Fruit fly (Drosophila melanogaster) S2 (cell line): ENCODE data around the gene CG31673.
A peak's percentile ranks its signal among the peaks of the same experiment; 100 is the strongest.

ENCODE experiments used
- CG8478 ChIP-seq: fragments of >200 bp; optimal IDR thresholded peaks from 2 replicates; lab custom pipeline; 2018
- CTCF ChIP-seq, 2 experiments: fragments of >200 bp; optimal IDR thresholded peaks; 2 replicates each; lab custom pipeline; 2018

Gene CG31673

dm6 chr2L:20874514-20874913 is 45.1 kb downstream of the CG31673 start:
- TF ChIP-seq CG8478 (lab: Kevin White, UChicago) (no peak), CTCF (optimal IDR thresholded peaks at IDR 0.05; lab: Kevin White, UChicago) (peak in 1 of 2 experiments; percentile 26)

- TF ChIP-seq CG8478 (lab: Kevin White, UChicago) = no peak
- TF ChIP-seq CTCF (optimal IDR thresholded peaks at IDR 0.05; lab: Kevin White, UChicago) = no peak
Observed at dm6 chr2L:20878052-20878451, 48.6 kb downstream of the CG31673 start.

dm6 chr2L:20878463-20878862 is 49.1 kb downstream of the CG31673 start:
- no peak for TF ChIP-seq CG8478 (lab: Kevin White, UChicago)
- no peak for TF ChIP-seq CTCF (optimal IDR thresholded peaks at IDR 0.05; lab: Kevin White, UChicago)

dm6 chr2L:20879567-20880141 is 50.2 kb downstream of the CG31673 start:
- TF ChIP-seq CG8478 (lab: Kevin White, UChicago) (no peak), CTCF (optimal IDR thresholded peaks at IDR 0.05; lab: Kevin White, UChicago) (no peak)

dm6 chr2L:20880476-20880875 is 51.1 kb downstream of the CG31673 start:
- TF ChIP-seq CTCF (optimal IDR thresholded peaks at IDR 0.05; lab: Kevin White, UChicago) (no peak), CG8478 (lab: Kevin White, UChicago) (no peak)
